Worm (Caenorhabditis elegans) whole organism, L2 larva: Measurements from ENCODE around the gene nhr-281.

Experiments used
- ZK546.5 ChIP-seq: sonication (generic microtip); optimal IDR thresholded peaks from 2 replicates; lab custom pipeline; 2017; ENCODE audit warnings: missing biosample characterization, missing genetic modification characterization
- ama-1 ChIP-seq: fragments of 150-350 bp; optimal IDR thresholded peaks from 2 replicates; lab custom pipeline; 2018; ENCODE audit warnings: inconsistent platforms
- mdl-1 ChIP-seq, 2 experiments: fragments of 150-350 bp in 1 of 2; sonication (generic microtip) in 1 of 2; optimal IDR thresholded peaks; 2 replicates each; lab custom pipeline; 2017; ENCODE audit warnings: missing biosample characterization in 2 of 2, missing genetic modification characterization in 2 of 2
- nhr-11 ChIP-seq: fragments of 150-350 bp; optimal IDR thresholded peaks from 2 replicates; lab custom pipeline; 2014; ENCODE audit warnings: missing biosample characterization, missing genetic modification characterization
- nhr-237 ChIP-seq: fragments of 150-350 bp; optimal IDR thresholded peaks from 2 replicates; lab custom pipeline; 2014; ENCODE audit warnings: missing biosample characterization, missing genetic modification characterization
- nhr-25 ChIP-seq: fragments of 150-350 bp; sonication (generic microtip); optimal IDR thresholded peaks from 3 replicates; lab custom pipeline; 2014; ENCODE audit warnings: missing biosample characterization, missing genetic modification characterization
- nhr-77 ChIP-seq: fragments of 150-350 bp; optimal IDR thresholded peaks from 2 replicates; lab custom pipeline; 2014; ENCODE audit warnings: missing biosample characterization, missing genetic modification characterization
- snpc-4 ChIP-seq: fragments of 150-350 bp; optimal IDR thresholded peaks from 2 replicates; lab custom pipeline; 2014; ENCODE audit warnings: missing biosample characterization, missing genetic modification characterization

ce11 chrX:14156913-14157312, 43.7 kb upstream of the nhr-281 start, which contains the start of gene ceh-90:
- TF ChIP-seq mdl-1 (tag; optimal IDR thresholded peaks at IDR 0.05; lab: Kevin White, UChicago) = no peak
- TF ChIP-seq nhr-25 (tag; lab: Kevin White, UChicago) = no peak
- no peak for TF ChIP-seq snpc-4
- no peak for TF ChIP-seq nhr-237 (tag; lab: Kevin White, UChicago)
- no peak for TF ChIP-seq nhr-11 (tag; lab: Kevin White, UChicago)
- no peak for TF ChIP-seq nhr-77 (tag; lab: Kevin White, UChicago)
- TF ChIP-seq ZK546.5 (tag; lab: Kevin White, UChicago) = no peak
- no peak for TF ChIP-seq ama-1 (lab: Kevin White, UChicago)
